Fruit fly (Drosophila melanogaster) whole organism, prepupa: ENCODE results near the gene CG44006.
A peak's percentile ranks its signal among the peaks of the same experiment; 100 is the strongest.

Source experiments
- Blimp-1 ChIP-seq: fragments of 200-800 bp; sonication (Bioruptor generic); optimal IDR thresholded peaks from 3 replicates; lab custom pipeline; 2017; ENCODE audit warnings: missing biosample characterization, missing genetic modification characterization, mild to moderate bottlenecking, moderate library complexity, missing genetic modification reagents
- CG10669 ChIP-seq: fragments of 200-800 bp; sonication (Bioruptor generic); optimal IDR thresholded peaks from 3 replicates; lab custom pipeline; 2018; ENCODE audit warnings: missing biosample characterization, mild to moderate bottlenecking, missing genetic modification characterization, moderate library complexity
- CG11294 ChIP-seq: fragments of 200-800 bp; sonication (Bioruptor generic); IDR thresholded peaks from 2 replicates; pipeline ENCODE4 v1.3.6; 2022; ENCODE audit warnings: missing biosample characterization, missing genetic modification characterization
- CG11762 ChIP-seq: fragments of 200-800 bp; sonication (Bioruptor generic); optimal IDR thresholded peaks from 3 replicates; lab custom pipeline; 2016; ENCODE audit warnings: missing biosample characterization, missing genetic modification characterization; ENCODE audit not compliant: insufficient read depth
- CG15336 ChIP-seq: fragments of 200-800 bp; sonication (Bioruptor generic); IDR thresholded peaks from 2 replicates; pipeline ENCODE4 v1.3.6; 2022; ENCODE audit warnings: missing biosample characterization, missing genetic modification characterization
- CG16779 ChIP-seq: fragments of 200-800 bp; sonication (Bioruptor generic); optimal IDR thresholded peaks from 3 replicates; lab custom pipeline; 2017; ENCODE audit warnings: missing biosample characterization, mild to moderate bottlenecking, missing genetic modification characterization
- CG3032 ChIP-seq: fragments of 200-800 bp; optimal IDR thresholded peaks from 2 replicates; lab custom pipeline; 2019; ENCODE audit warnings: missing biosample characterization, mild to moderate bottlenecking, missing genetic modification characterization, moderate library complexity
- CG31627 ChIP-seq: fragments of 200-800 bp; sonication (Bioruptor generic); optimal IDR thresholded peaks from 3 replicates; lab custom pipeline; 2016; ENCODE audit warnings: missing biosample characterization, missing genetic modification characterization
- CG32006 ChIP-seq: fragments of 200-800 bp; sonication (Bioruptor generic); optimal IDR thresholded peaks from 3 replicates; lab custom pipeline; 2017; ENCODE audit warnings: missing biosample characterization, mild to moderate bottlenecking, missing genetic modification characterization
- CG3919 ChIP-seq: fragments of 200-800 bp; sonication (Bioruptor generic); optimal IDR thresholded peaks from 3 replicates; lab custom pipeline; 2016; ENCODE audit warnings: missing biosample characterization, missing genetic modification characterization
- CG6276 ChIP-seq: fragments of 200-800 bp; sonication (Bioruptor generic); optimal IDR thresholded peaks from 2 replicates; lab custom pipeline; 2017; ENCODE audit warnings: missing biosample characterization, mild to moderate bottlenecking, missing genetic modification characterization
- CG6792 ChIP-seq: fragments of 200-800 bp; sonication (Bioruptor generic); optimal IDR thresholded peaks from 3 replicates; lab custom pipeline; 2016; ENCODE audit warnings: missing biosample characterization, missing genetic modification characterization
- CG6808 ChIP-seq: fragments of 200-800 bp; sonication (Bioruptor generic); optimal IDR thresholded peaks from 3 replicates; lab custom pipeline; 2017; ENCODE audit warnings: missing biosample characterization, missing genetic modification characterization, mild to moderate bottlenecking, moderate library complexity, missing genetic modification reagents
- CG6854 ChIP-seq: fragments of 200-800 bp; sonication (Bioruptor generic); optimal IDR thresholded peaks from 2 replicates; lab custom pipeline; 2017; ENCODE audit warnings: missing biosample characterization, mild to moderate bottlenecking, missing genetic modification characterization
- CG7368 ChIP-seq: fragments of 200-800 bp; sonication (Bioruptor generic); optimal IDR thresholded peaks from 3 replicates; lab custom pipeline; 2016; ENCODE audit warnings: missing biosample characterization, missing genetic modification characterization
- CG8119 ChIP-seq: fragments of 200-800 bp; sonication (Bioruptor generic); IDR thresholded peaks from 3 replicates; pipeline ENCODE4 v1.3.6; 2022; ENCODE audit warnings: missing biosample characterization, missing genetic modification characterization
- CG8632 ChIP-seq: fragments of 200-800 bp; sonication (Bioruptor generic); optimal IDR thresholded peaks from 3 replicates; lab custom pipeline; 2016; ENCODE audit warnings: missing biosample characterization, missing genetic modification characterization
- CG9139 ChIP-seq: fragments of 200-800 bp; sonication (Bioruptor generic); optimal IDR thresholded peaks from 3 replicates; lab custom pipeline; 2017; ENCODE audit warnings: missing biosample characterization, mild to moderate bottlenecking, missing genetic modification characterization
- Eip75B ChIP-seq: fragments of 200-800 bp; sonication (Bioruptor generic); optimal IDR thresholded peaks from 3 replicates; lab custom pipeline; 2016; ENCODE audit warnings: missing biosample characterization, missing genetic modification characterization
- Eip78C ChIP-seq: fragments of 200-800 bp; sonication (Bioruptor generic); peaks from one replicate; lab custom pipeline; 2016; ENCODE audit warnings: missing biosample characterization, missing genetic modification characterization
- Ets21C ChIP-seq: fragments of 200-800 bp; sonication (Bioruptor generic); optimal IDR thresholded peaks from 3 replicates; lab custom pipeline; 2016; ENCODE audit warnings: missing biosample characterization, missing genetic modification characterization
- Ets96B ChIP-seq: fragments of 200-800 bp; optimal IDR thresholded peaks from 2 replicates; lab custom pipeline; 2019; ENCODE audit warnings: missing biosample characterization, mild to moderate bottlenecking, missing genetic modification characterization, moderate library complexity
- Gug ChIP-seq: fragments of 200-800 bp; sonication (Bioruptor generic); IDR thresholded peaks from 2 replicates; pipeline ENCODE4 v1.3.6; 2022; ENCODE audit warnings: missing biosample characterization, missing genetic modification characterization
- Hr39 ChIP-seq: fragments of 200-800 bp; sonication (Bioruptor generic); optimal IDR thresholded peaks from 2 replicates; lab custom pipeline; 2016; ENCODE audit warnings: missing biosample characterization, missing genetic modification characterization
- Hr4 ChIP-seq: fragments of 200-800 bp; sonication (Bioruptor generic); optimal IDR thresholded peaks from 3 replicates; lab custom pipeline; 2016; ENCODE audit warnings: missing biosample characterization, missing genetic modification characterization
- Lpt ChIP-seq: fragments of 200-800 bp; sonication (Bioruptor generic); optimal IDR thresholded peaks from 3 replicates; lab custom pipeline; 2016; ENCODE audit warnings: missing biosample characterization, missing genetic modification characterization
- OdsH ChIP-seq: fragments of 200-800 bp; sonication (Bioruptor generic); optimal IDR thresholded peaks from 3 replicates; lab custom pipeline; 2016; ENCODE audit warnings: missing biosample characterization, missing genetic modification characterization
- Sox102F ChIP-seq: fragments of 200-800 bp; sonication (Bioruptor generic); optimal IDR thresholded peaks from 2 replicates; lab custom pipeline; 2016; ENCODE audit warnings: missing biosample characterization, mild to moderate bottlenecking, missing genetic modification characterization
- Sox14 ChIP-seq: fragments of 200-800 bp; sonication (Bioruptor generic); optimal IDR thresholded peaks from 3 replicates; lab custom pipeline; 2016; ENCODE audit warnings: missing biosample characterization, missing genetic modification characterization
- achi ChIP-seq: fragments of 200-800 bp; sonication (Bioruptor generic); optimal IDR thresholded peaks from 3 replicates; lab custom pipeline; 2016; ENCODE audit warnings: missing biosample characterization, missing genetic modification characterization
- acj6 ChIP-seq: fragments of 200-800 bp; sonication (Bioruptor generic); optimal IDR thresholded peaks from 3 replicates; lab custom pipeline; 2016; ENCODE audit warnings: missing biosample characterization, missing genetic modification characterization
- cyc ChIP-seq: fragments of 200-800 bp; sonication (Bioruptor generic); optimal IDR thresholded peaks from 3 replicates; lab custom pipeline; 2016; ENCODE audit warnings: missing biosample characterization, missing genetic modification characterization
- eg ChIP-seq: fragments of 200-800 bp; sonication (Bioruptor generic); IDR thresholded peaks from 3 replicates; pipeline ENCODE4 v1.3.6; 2022; ENCODE audit warnings: missing biosample characterization, missing genetic modification characterization
- fd59A ChIP-seq: fragments of 200-800 bp; sonication (Bioruptor generic); optimal IDR thresholded peaks from 2 replicates; lab custom pipeline; 2017; ENCODE audit warnings: missing biosample characterization, mild to moderate bottlenecking, missing genetic modification characterization, missing genetic modification reagents
- fd85E ChIP-seq: fragments of 200-800 bp; sonication (Bioruptor generic); optimal IDR thresholded peaks from 3 replicates; lab custom pipeline; 2016; ENCODE audit warnings: missing biosample characterization, missing genetic modification characterization
- fkh ChIP-seq: fragments of 200-800 bp; sonication (Bioruptor generic); optimal IDR thresholded peaks from 3 replicates; lab custom pipeline; 2017; ENCODE audit warnings: missing biosample characterization, mild to moderate bottlenecking, missing genetic modification characterization, moderate library complexity
- net ChIP-seq: fragments of 200-800 bp; sonication (Bioruptor generic); optimal IDR thresholded peaks from 3 replicates; lab custom pipeline; 2016; ENCODE audit warnings: missing biosample characterization, missing genetic modification characterization
- pdm3 ChIP-seq: fragments of 200-800 bp; sonication (Bioruptor generic); optimal IDR thresholded peaks from 3 replicates; lab custom pipeline; 2016; ENCODE audit warnings: missing biosample characterization, missing genetic modification characterization
- salr ChIP-seq, 2 experiments: fragments of 200-800 bp; sonication (Bioruptor generic); optimal IDR thresholded peaks; 3 replicates each; lab custom pipeline; 2016 to 2018; ENCODE audit warnings: missing biosample characterization in 2 of 2, missing genetic modification characterization in 2 of 2, mild to moderate bottlenecking in 1 of 2
- svp ChIP-seq: fragments of 200-800 bp; sonication (Bioruptor generic); peaks from one replicate; lab custom pipeline; 2016; ENCODE audit warnings: missing biosample characterization, missing genetic modification characterization
- topi ChIP-seq: fragments of 200-800 bp; sonication (Bioruptor generic); optimal IDR thresholded peaks from 3 replicates; lab custom pipeline; 2016; ENCODE audit warnings: missing biosample characterization, missing genetic modification characterization

Gene CG44006

DNA sequence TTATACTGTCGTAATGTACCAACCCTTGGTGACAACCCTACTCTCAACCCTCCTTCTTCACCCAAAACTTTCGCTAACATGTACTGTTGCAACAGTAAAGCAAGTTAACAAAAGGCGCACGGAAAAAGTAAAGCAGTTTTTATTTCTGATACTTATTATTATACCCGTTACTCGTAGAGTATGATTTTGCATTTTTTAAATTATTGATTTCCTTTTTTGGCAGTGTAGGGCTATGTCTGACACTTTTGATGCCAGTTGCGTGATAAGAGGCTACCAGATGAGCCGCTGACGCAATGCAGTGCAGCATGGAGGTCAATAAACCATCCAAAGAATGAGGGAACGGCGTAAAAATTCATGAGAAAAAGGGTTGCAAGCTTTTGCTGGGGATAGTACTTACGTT lies 5.9 kb upstream of the CG44006 start (continued):
- TF ChIP-seq salr (GFP tag; optimal IDR thresholded peaks at IDR 0.05; lab: Kevin White, UChicago) (no peak), cyc (GFP tag; lab: Kevin White, UChicago) (peak; percentile 17), Ets21C (GFP tag; lab: Kevin White, UChicago) (no peak), OdsH (peak; percentile 19), acj6 (no peak), CG3032 (tag; lab: Kevin White, UChicago) (no peak), Hr4 (GFP tag; lab: Kevin White, UChicago) (peak; percentile 44), Blimp-1 (GFP tag; lab: Kevin White, UChicago) (no peak), CG7368 (GFP tag; lab: Kevin White, UChicago) (peak; percentile 15), CG32006 (GFP tag; lab: Kevin White, UChicago) (peak; percentile 44), Sox14 (GFP tag; lab: Kevin White, UChicago) (peak; percentile 37), eg (GFP tag; lab: Robert Waterston, UW) (no peak), Ets96B (tag; lab: Kevin White, UChicago) (peak; percentile 20), CG6792 (no peak), CG11294 (GFP tag; lab: Robert Waterston, UW) (no peak), CG31627 (GFP tag; lab: Kevin White, UChicago) (no peak), fd59A (GFP tag; lab: Kevin White, UChicago) (no peak), CG16779 (no peak), Eip75B (GFP tag; lab: Kevin White, UChicago) (no peak), topi (GFP tag; lab: Kevin White, UChicago) (no peak), CG8632 (no peak), fd85E (GFP tag; lab: Kevin White, UChicago) (no peak), CG9139 (GFP tag; lab: Kevin White, UChicago) (no peak), CG6808 (GFP tag; lab: Kevin White, UChicago) (peak; percentile 7), CG6854 (GFP tag; lab: Kevin White, UChicago) (no peak), CG11762 (GFP tag; lab: Kevin White, UChicago) (no peak), CG3919 (GFP tag; lab: Kevin White, UChicago) (peak; percentile 22), CG15336 (GFP tag; lab: Robert Waterston, UW) (no peak), Sox102F (GFP tag; lab: Kevin White, UChicago) (no peak), Hr39 (peak; percentile 7)
- TF ChIP-seq, all 60 proteins: peak for 20

DNA sequence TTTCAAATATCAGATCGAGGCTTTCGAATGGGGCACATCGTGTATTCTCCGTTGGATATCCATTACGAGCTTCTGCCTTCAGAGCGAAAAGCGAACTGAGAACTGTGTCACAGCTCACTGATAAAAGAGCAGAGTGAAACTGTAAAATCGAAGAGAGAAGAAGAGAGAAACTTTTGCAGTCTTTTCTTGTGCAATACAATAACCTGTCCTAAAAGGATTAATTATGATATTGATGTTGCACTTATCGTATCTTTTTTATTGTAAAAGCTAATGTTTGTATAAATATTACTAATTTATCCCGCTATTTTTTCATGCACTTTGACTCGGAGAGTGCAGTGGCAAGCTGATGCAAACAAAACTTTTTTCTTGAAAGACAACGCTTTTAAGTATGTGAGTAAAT lies 5.0 kb upstream of the CG44006 start:
- TF ChIP-seq CG8632 (no peak), CG11294 (GFP tag; lab: Robert Waterston, UW) (no peak), Eip78C (GFP tag; lab: Kevin White, UChicago) (peak; percentile 65), CG15336 (GFP tag; lab: Robert Waterston, UW) (peak; percentile 33), CG32006 (GFP tag; lab: Kevin White, UChicago) (peak; percentile 1), pdm3 (GFP tag; lab: Kevin White, UChicago) (no peak), Gug (GFP tag; lab: Robert Waterston, UW) (no peak), Blimp-1 (GFP tag; lab: Kevin White, UChicago) (no peak), CG10669 (GFP tag; lab: Kevin White, UChicago) (peak; percentile 43), achi (peak; percentile 20), net (GFP tag; lab: Kevin White, UChicago) (peak; percentile 3), CG31627 (GFP tag; lab: Kevin White, UChicago) (no peak), Lpt (peak; percentile 17), OdsH (peak; percentile 2), Hr4 (GFP tag; lab: Kevin White, UChicago) (peak; percentile 28), Sox102F (GFP tag; lab: Kevin White, UChicago) (no peak), CG3919 (GFP tag; lab: Kevin White, UChicago) (peak; percentile 32), CG8119 (GFP tag; lab: Robert Waterston, UW) (peak; percentile 35; the same call in 1 of the 3 replicates), fkh (no peak), Eip75B (GFP tag; lab: Kevin White, UChicago) (peak; percentile 1), fd85E (GFP tag; lab: Kevin White, UChicago) (no peak), CG6276 (GFP tag; lab: Kevin White, UChicago) (peak; percentile 25), CG6854 (GFP tag; lab: Kevin White, UChicago) (no peak), svp (no peak)
